Fruit fly (Drosophila melanogaster): ENCODE measurements around the gene CG3655.

CG3655 gene

dm6 chrX:1031196-1031595 lies 103.5 kb downstream of the CG3655 start, which contains the start of gene CG14630:
CG14630 (plus strand) TSS chrX:1031496.
- TF ChIP-seq EcR (GFP tag; optimal IDR thresholded peaks at IDR 0.05) (no peak), Ets98B (GFP tag; IDR thresholded peaks at IDR 0.05) (no peak), CG14655 (GFP tag; optimal IDR thresholded peaks at IDR 0.05) (no peak), gl (tag; optimal IDR thresholded peaks at IDR 0.05) (no peak), CG15710 (tag; optimal IDR thresholded peaks at IDR 0.05) (no peak), CG10348 (GFP tag; IDR thresholded peaks at IDR 0.05) (no peak), rn (GFP tag; IDR thresholded peaks at IDR 0.05) (no peak), CG9948 (tag; optimal IDR thresholded peaks at IDR 0.05) (no peak), Pif1A (GFP tag; optimal IDR thresholded peaks at IDR 0.05) (no peak), CG8301 (tag; optimal IDR thresholded peaks at IDR 0.05) (no peak), CG12605 (GFP tag; IDR thresholded peaks at IDR 0.05) (no peak), CG4496 (GFP tag; IDR thresholded peaks at IDR 0.05) (no peak)

- TF ChIP-seq CG8159 (tag; optimal IDR thresholded peaks at IDR 0.05) (peak; percentile 6), CG12605 (GFP tag; IDR thresholded peaks at IDR 0.05) (no peak)
These were observed 104.2 kb downstream of the CG3655 start, which contains the start of the genes Cdc45 and Rpp21 for dm6 chrX:1030478-1030877. Cdc45 (minus strand) TSS chrX:1030556. Rpp21 (plus strand) TSS chrX:1030758.

DNA sequence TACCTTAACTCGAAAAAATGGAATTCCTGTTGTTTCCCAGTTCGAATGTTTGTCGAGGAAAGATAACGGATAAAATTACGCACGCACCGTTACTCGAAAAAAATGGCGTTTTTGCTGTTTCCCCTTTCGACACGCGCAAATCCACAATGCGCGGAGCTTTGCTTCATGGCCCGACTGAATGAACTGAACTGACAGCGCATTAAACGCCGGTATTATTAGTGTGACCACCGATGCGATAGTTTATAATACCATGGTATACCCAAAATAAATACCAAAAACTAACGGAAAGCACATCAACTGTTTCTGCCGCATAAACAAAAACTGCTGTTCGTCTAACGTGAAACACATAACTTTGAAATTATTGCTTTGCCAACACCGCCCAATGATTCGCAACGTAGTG lies 108.2 kb downstream of the CG3655 start, which contains the start of the genes CG32814, CG11638 and CG3021:
Gene CG32814 (minus strand): TSS at position 190 of the 400 bp plus-strand sequence.
Gene CG11638 (minus strand): TSS at position 193 of the 400 bp plus-strand sequence.
Gene CG3021 (plus strand): TSS at position 281 of the 400 bp plus-strand sequence.
- TF ChIP-seq CG4496 (GFP tag; IDR thresholded peaks at IDR 0.05) = peak; percentile 43; the same call in 1 of the 3 replicates
- TF ChIP-seq Pif1A (GFP tag; optimal IDR thresholded peaks at IDR 0.05) = no peak
- TF ChIP-seq Ets98B (GFP tag; IDR thresholded peaks at IDR 0.05) = 0 out of 2 replicates have a peak, but pooled peaks have one; percentile 16
- no peak for TF ChIP-seq gl (tag; optimal IDR thresholded peaks at IDR 0.05)
- no peak for TF ChIP-seq CG14655 (GFP tag; optimal IDR thresholded peaks at IDR 0.05)
